Fruit fly (Drosophila melanogaster): Measurements from ENCODE around the gene CG32176.

- TF ChIP-seq CG9139 (GFP tag; optimal IDR thresholded peaks at IDR 0.05) (no peak), CG6792 (GFP tag; optimal IDR thresholded peaks at IDR 0.05) (no peak), OdsH (GFP tag; optimal IDR thresholded peaks at IDR 0.05) (no peak), CG6276 (GFP tag; optimal IDR thresholded peaks at IDR 0.05) (no peak), Hr4 (GFP tag; optimal IDR thresholded peaks at IDR 0.05) (no peak), vri (GFP tag; optimal IDR thresholded peaks at IDR 0.05) (no peak), CG11762 (GFP tag; optimal IDR thresholded peaks at IDR 0.05; ENCODE audit: insufficient read depth) (no peak), CG4318 (GFP tag; optimal IDR thresholded peaks at IDR 0.05) (no peak), CG16779 (tag; optimal IDR thresholded peaks at IDR 0.05) (no peak), Ets96B (tag; optimal IDR thresholded peaks at IDR 0.05) (no peak), CG11294 (GFP tag; IDR thresholded peaks at IDR 0.05) (no peak), achi (GFP tag; optimal IDR thresholded peaks at IDR 0.05) (no peak), Lpt (GFP tag; optimal IDR thresholded peaks at IDR 0.05) (no peak)
These were observed 40.6 kb upstream of the CG32176 start for dm6 chr3L:17393098-17393497.
